Worm (Caenorhabditis elegans): ENCODE results near the gene egl-23.

The egl-23 gene

ce11 chrIV:14050442-14050841 is 61.6 kb downstream of the egl-23 start:
- no peak for TF ChIP-seq Y53F4B.3 (GFP tag; IDR thresholded peaks at IDR 0.05)
- TF ChIP-seq nhr-80 (tag; optimal IDR thresholded peaks at IDR 0.05), result peak; percentile 27

ce11 chrIV:14050900-14051299 is 62.0 kb downstream of the egl-23 start, which contains the start of gene semo-1:
Gene semo-1, plus strand, starts transcription at chrIV:14051200.
- no peak for TF ChIP-seq C17E4.6 (GFP tag; IDR thresholded peaks at IDR 0.05)
- TF ChIP-seq C06A6.2 (GFP tag; conservative IDR thresholded peaks at IDR 0.05), result no peak
- no peak for TF ChIP-seq tlf-1 (GFP tag; optimal IDR thresholded peaks at IDR 0.05)
- no peak for TF ChIP-seq egrh-3 (GFP tag; IDR thresholded peaks at IDR 0.05)
- no peak for TF ChIP-seq lin-40 (tag; optimal IDR thresholded peaks at IDR 0.05)
- no peak for TF ChIP-seq nfya-1 (tag; optimal IDR thresholded peaks at IDR 0.05; ENCODE audit: borderline replicate concordance, insufficient read depth)
- TF ChIP-seq ztf-25 (GFP tag; IDR thresholded peaks at IDR 0.05), result no peak

ce11 chrIV:14060612-14061011 is 71.7 kb downstream of the egl-23 start, which contains the start of gene Y37A1B.4:
Gene Y37A1B.4, minus strand, starts transcription at chrIV:14060712.
- TF ChIP-seq ama-1 (optimal IDR thresholded peaks at IDR 0.05), result no peak
- no peak for TF ChIP-seq ama-1 (GFP tag; optimal IDR thresholded peaks at IDR 0.05)
- no peak for TF ChIP-seq snpc-4 (GFP tag; optimal IDR thresholded peaks at IDR 0.05)
- peak in 1 of 4 experiments; percentile 74 for TF ChIP-seq snpc-4 (tag; optimal IDR thresholded peaks at IDR 0.05)
- peak; percentile 23; the same call in 1 of the 2 replicates for TF ChIP-seq madf-6 (GFP tag; IDR thresholded peaks at IDR 0.05)
- no peak for TF ChIP-seq ceh-40 (GFP tag; IDR thresholded peaks at IDR 0.05)
- TF ChIP-seq F39B2.1 (GFP tag; IDR thresholded peaks at IDR 0.05), result no peak
- TF ChIP-seq lin-26 (GFP tag; IDR thresholded peaks at IDR 0.05), result no peak
